Fruit fly (Drosophila melanogaster): ENCODE measurements around the gene CG6048.

DNA sequence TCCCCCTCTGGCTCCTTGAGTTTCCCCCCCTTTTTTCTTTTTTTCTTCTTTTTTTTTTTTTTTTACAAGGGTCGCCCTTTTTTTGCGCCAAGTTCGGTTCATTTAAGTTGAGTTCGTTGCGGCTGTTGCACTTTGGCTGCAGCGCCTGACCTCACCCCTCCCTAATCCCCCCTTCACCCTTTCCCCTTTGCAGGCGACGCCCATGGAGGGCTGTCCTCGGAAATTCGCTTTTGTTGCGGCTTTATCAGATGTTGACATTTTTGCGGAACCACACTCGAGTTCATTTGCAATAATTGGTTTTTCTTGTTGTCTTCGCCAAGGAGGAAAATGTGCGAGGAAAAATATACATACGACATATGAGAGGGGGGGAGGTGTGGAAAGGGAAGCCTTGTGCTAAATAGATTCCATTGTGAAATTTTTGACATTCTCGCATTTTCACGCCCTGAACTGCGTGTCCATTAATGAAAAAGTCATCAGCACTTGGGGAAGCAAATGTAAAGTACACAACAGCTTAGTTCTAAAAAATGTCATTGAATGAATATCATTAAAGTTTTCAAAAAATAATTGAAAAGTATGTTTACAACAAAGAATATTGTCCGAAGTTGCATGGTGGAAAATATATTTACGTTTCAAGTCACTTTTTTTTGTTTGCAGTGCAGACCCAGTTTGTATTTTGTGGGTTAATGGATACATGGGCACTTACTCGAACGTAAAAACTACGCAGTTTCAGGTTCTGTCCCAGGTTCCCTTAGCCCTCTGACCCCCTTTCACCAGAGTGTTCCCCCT is 22.2 kb downstream of the CG6048 start:
- TF ChIP-seq cic (GFP tag; optimal IDR thresholded peaks at IDR 0.05): no peak
- TF ChIP-seq Crg-1 (GFP tag; optimal IDR thresholded peaks at IDR 0.05): no peak
- TF ChIP-seq CG7045 (GFP tag; optimal IDR thresholded peaks at IDR 0.05): no peak
- TF ChIP-seq tj (GFP tag; optimal IDR thresholded peaks at IDR 0.05): no peak
- no peak for TF ChIP-seq CG1620 (GFP tag; optimal IDR thresholded peaks at IDR 0.05)
- TF ChIP-seq toe (GFP tag; optimal IDR thresholded peaks at IDR 0.05): no peak
- TF ChIP-seq bab1 (GFP tag; optimal IDR thresholded peaks at IDR 0.05): no peak
- no peak for TF ChIP-seq pad (GFP tag; optimal IDR thresholded peaks at IDR 0.05)
- no peak for TF ChIP-seq CG7101 (tag; optimal IDR thresholded peaks at IDR 0.05)
- TF ChIP-seq cnc (optimal IDR thresholded peaks at IDR 0.05): no peak
- TF ChIP-seq CG11617 (GFP tag; optimal IDR thresholded peaks at IDR 0.05): no peak
- TF ChIP-seq kay (GFP tag; ENCODE audit: borderline replicate concordance): no peak
- no peak for TF ChIP-seq CG33017 (tag; optimal IDR thresholded peaks at IDR 0.05)
- no peak for TF ChIP-seq CG14711 (tag; optimal IDR thresholded peaks at IDR 0.05)

Measured in whole organism, adult.